Fruit fly (Drosophila melanogaster): ENCODE data around the gene CG7988.

CG7988 gene

DNA sequence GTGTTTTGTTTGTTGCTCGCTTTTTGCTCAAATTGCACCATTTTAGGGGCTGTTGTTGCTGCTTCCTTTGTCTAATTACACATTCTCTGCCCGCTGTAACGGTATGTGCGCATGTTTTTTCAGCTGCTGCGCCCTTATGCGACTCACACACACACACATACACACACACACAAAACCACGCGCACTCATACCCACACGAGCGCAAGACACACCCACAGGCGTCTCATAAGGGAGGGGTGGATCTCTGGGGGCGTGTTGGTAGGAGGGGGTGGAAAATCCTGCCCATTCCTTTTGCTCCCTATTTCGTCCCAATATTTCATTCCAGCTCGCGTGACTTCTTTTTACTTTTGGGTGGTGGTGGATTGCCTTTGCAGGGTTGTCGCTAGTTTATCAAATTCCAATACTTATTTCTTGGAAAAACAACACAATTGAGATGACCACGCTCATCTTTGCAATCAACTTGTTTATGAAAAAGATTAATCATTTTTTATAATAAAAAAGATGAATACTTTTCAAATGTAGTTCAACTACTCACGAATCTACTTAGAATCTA, 24.8 kb downstream of the CG7988 start:
- TF ChIP-seq trem (tag; optimal IDR thresholded peaks at IDR 0.05) (no peak), hkb (optimal IDR thresholded peaks at IDR 0.05) (no peak), hkb (GFP tag; IDR thresholded peaks at IDR 0.05) (peak; percentile 23; the same call in 1 of the 2 replicates), CG16863 (GFP tag; optimal IDR thresholded peaks at IDR 0.05) (no peak), Lim3 (GFP tag; IDR thresholded peaks at IDR 0.05) (no peak), Abd-B (GFP tag; optimal IDR thresholded peaks at IDR 0.05) (no peak), ci (GFP tag; IDR thresholded peaks at IDR 0.05) (0 out of 3 replicates have a peak, but pooled peaks have one; percentile 32), CG30431 (GFP tag; optimal IDR thresholded peaks at IDR 0.05) (no peak), CG16779 (GFP tag; IDR thresholded peaks at IDR 0.05) (0 out of 2 replicates have a peak, but pooled peaks have one; percentile 3), Hmr (GFP tag; optimal IDR thresholded peaks at IDR 0.05) (no peak), ap (GFP tag; IDR thresholded peaks at IDR 0.05) (peak; percentile 17; the same call in 1 of the 2 replicates), CTCF (GFP tag; optimal IDR thresholded peaks at IDR 0.05) (no peak), sqz (GFP tag; optimal IDR thresholded peaks at IDR 0.05) (peak; percentile 17), lab (GFP tag; optimal IDR thresholded peaks at IDR 0.05) (peak; percentile 32), CG3995 (GFP tag; optimal IDR thresholded peaks at IDR 0.05) (no peak), corto (GFP tag; optimal IDR thresholded peaks at IDR 0.05) (no peak), CG6765 (GFP tag; optimal IDR thresholded peaks at IDR 0.05) (no peak), nerfin-2 (GFP tag; IDR thresholded peaks at IDR 0.05; ENCODE audit: partially characterized antibody) (0 out of 2 replicates have a peak, but pooled peaks have one; percentile 14), Lhr (GFP tag; optimal IDR thresholded peaks at IDR 0.05) (no peak), Neu2 (GFP tag; optimal IDR thresholded peaks at IDR 0.05; ENCODE audit: borderline replicate concordance) (no peak), nerfin-1 (tag; optimal IDR thresholded peaks at IDR 0.05) (peak; percentile 98), Ssrp (tag; optimal IDR thresholded peaks at IDR 0.05) (peak; percentile 0), CG17612 (GFP tag; IDR thresholded peaks at IDR 0.05) (no peak), ttk (GFP tag; IDR thresholded peaks at IDR 0.05) (0 out of 2 replicates have a peak, but pooled peaks have one; percentile 17), sob (GFP tag; IDR thresholded peaks at IDR 0.05) (0 out of 2 replicates have a peak, but pooled peaks have one; percentile 6), CG11695 (GFP tag; IDR thresholded peaks at IDR 0.05) (0 out of 3 replicates have a peak, but pooled peaks have one; percentile 19), pros (GFP tag; optimal IDR thresholded peaks at IDR 0.05) (peak; percentile 74), Oaz (GFP tag; IDR thresholded peaks at IDR 0.05) (no peak), Ets65A (GFP tag) (peak; percentile 29), ewg (GFP tag; optimal IDR thresholded peaks at IDR 0.05) (peak; percentile 53), seq (GFP tag; IDR thresholded peaks at IDR 0.05) (peak; percentile 16; the same call in 1 of the 2 replicates), sd (tag; optimal IDR thresholded peaks at IDR 0.05) (peak; percentile 67), HmgZ (tag; optimal IDR thresholded peaks at IDR 0.05) (no peak), cg (GFP tag; optimal IDR thresholded peaks at IDR 0.05) (peak; percentile 35)

- TF ChIP-seq shn (GFP tag; optimal IDR thresholded peaks at IDR 0.05) (no peak), CG16863 (GFP tag; optimal IDR thresholded peaks at IDR 0.05) (no peak), hkb (optimal IDR thresholded peaks at IDR 0.05) (no peak), hkb (GFP tag; IDR thresholded peaks at IDR 0.05) (no peak), CG7963 (GFP tag; IDR thresholded peaks at IDR 0.05; ENCODE audit: partially characterized antibody) (no peak), B-H1 (GFP tag; IDR thresholded peaks at IDR 0.05) (no peak), CoRest (tag; optimal IDR thresholded peaks at IDR 0.05) (no peak), Max (GFP tag; optimal IDR thresholded peaks at IDR 0.05) (no peak), maf-S (GFP tag; optimal IDR thresholded peaks at IDR 0.05) (no peak), CHES-1-like (GFP tag; optimal IDR thresholded peaks at IDR 0.05) (no peak), CG10321 (GFP tag; IDR thresholded peaks at IDR 0.05) (no peak), cg (GFP tag; optimal IDR thresholded peaks at IDR 0.05) (peak; percentile 59), abd-A (tag; optimal IDR thresholded peaks at IDR 0.05) (peak; percentile 5), CG11695 (GFP tag; IDR thresholded peaks at IDR 0.05) (no peak), sens-2 (GFP tag; IDR thresholded peaks at IDR 0.05) (no peak), CG1832 (GFP tag; optimal IDR thresholded peaks at IDR 0.05) (peak; percentile 8), mirr (GFP tag; optimal IDR thresholded peaks at IDR 0.05) (peak; percentile 31), chinmo (GFP tag; IDR thresholded peaks at IDR 0.05; ENCODE audit: partially characterized antibody) (0 out of 4 replicates have a peak, but pooled peaks have one; percentile 19), CrebB (tag; optimal IDR thresholded peaks at IDR 0.05) (no peak), gcm (GFP tag; optimal IDR thresholded peaks at IDR 0.05) (no peak), CG8478 (optimal IDR thresholded peaks at IDR 0.05) (peak; percentile 28), Blimp-1 (GFP tag; optimal IDR thresholded peaks at IDR 0.05) (no peak)
These were observed 25.7 kb downstream of the CG7988 start for dm6 chr3R:18246041-18246440.

Measured in whole organism, embryonic.